Worm (Caenorhabditis elegans) whole organism, L1 larva: Measurements from ENCODE around the gene mec-7.
A peak's percentile ranks its signal among the peaks of the same experiment; 100 is the strongest.

Source experiments
- Y116A8C.19 ChIP-seq: sonication (generic microtip); optimal IDR thresholded peaks from 2 replicates; lab custom pipeline; 2016; ENCODE audit warnings: missing compliant biosample characterization, missing genetic modification characterization, borderline replicate concordance
- aly-2 ChIP-seq: fragments of 150-350 bp; optimal IDR thresholded peaks from 2 replicates; lab custom pipeline; 2014; ENCODE audit warnings: missing biosample characterization, missing genetic modification characterization
- ama-1 ChIP-seq: fragments of 150-350 bp; optimal IDR thresholded peaks from 2 replicates; lab custom pipeline; 2014
- blmp-1 ChIP-seq: fragments of 150-350 bp; optimal IDR thresholded peaks from 2 replicates; lab custom pipeline; 2014; ENCODE audit warnings: missing biosample characterization, missing genetic modification characterization
- ceh-88 ChIP-seq: fragments of 200-800 bp; sonication (Bioruptor generic); IDR thresholded peaks from 2 replicates; pipeline ENCODE4 v1.3.6; 2022; ENCODE audit warnings: missing genetic modification characterization, missing compliant biosample characterization
- dpl-1 ChIP-seq, 3 experiments: fragments of 150-350 bp in 2 of 3; sonication (generic microtip) in 1 of 3; optimal IDR thresholded peaks; 2 replicates each; lab custom pipeline; 2014 to 2017; ENCODE audit warnings: missing biosample characterization in 3 of 3, missing genetic modification characterization in 3 of 3, missing genetic modification reagents in 3 of 3
- dsc-1 ChIP-seq: sonication (generic microtip); optimal IDR thresholded peaks from 2 replicates; lab custom pipeline; 2016; ENCODE audit warnings: mild to moderate bottlenecking, missing genetic modification characterization, missing compliant biosample characterization
- efl-3 ChIP-seq: fragments of 200-800 bp; sonication (Bioruptor generic); optimal IDR thresholded peaks from 2 replicates; lab custom pipeline; 2018; ENCODE audit warnings: mild to moderate bottlenecking, missing genetic modification characterization, missing compliant biosample characterization
- egl-27 ChIP-seq, 2 experiments: fragments of 150-350 bp in 1 of 2; sonication (generic microtip); optimal IDR thresholded peaks; 3 replicates each; lab custom pipeline; 2017 to 2018; ENCODE audit warnings: missing biosample characterization in 2 of 2, missing genetic modification characterization in 2 of 2, missing genetic modification reagents in 2 of 2
- elt-3 ChIP-seq, 6 experiments: fragments of 150-350 bp in 1 of 6; sonication (generic microtip); optimal IDR thresholded peaks; 2 replicates each; lab custom pipeline; 2017 to 2018; ENCODE audit warnings: missing biosample characterization in 6 of 6, missing genetic modification characterization in 6 of 6, inconsistent platforms in 1 of 6
- fkh-10 ChIP-seq: sonication (generic microtip); optimal IDR thresholded peaks from 2 replicates; lab custom pipeline; 2017; ENCODE audit warnings: missing biosample characterization, missing genetic modification reagents, missing genetic modification characterization
- fkh-4 ChIP-seq: sonication (generic microtip); optimal IDR thresholded peaks from 2 replicates; lab custom pipeline; 2016; ENCODE audit warnings: missing compliant biosample characterization, missing genetic modification characterization, borderline replicate concordance
- fkh-8 ChIP-seq: sonication (generic microtip); optimal IDR thresholded peaks from 2 replicates; lab custom pipeline; 2016; ENCODE audit warnings: mild to moderate bottlenecking, missing genetic modification characterization, missing compliant biosample characterization
- fos-1 ChIP-seq: fragments of 150-350 bp; optimal IDR thresholded peaks from 2 replicates; lab custom pipeline; 2014; ENCODE audit warnings: missing biosample characterization, missing genetic modification characterization
- hlh-17 ChIP-seq: fragments of 200-800 bp; sonication (Bioruptor generic); optimal IDR thresholded peaks from 2 replicates; lab custom pipeline; 2018; ENCODE audit warnings: missing genetic modification characterization, mild to moderate bottlenecking, missing compliant biosample characterization, moderate library complexity, borderline replicate concordance
- hpl-2 ChIP-seq: fragments of 150-350 bp; optimal IDR thresholded peaks from 2 replicates; lab custom pipeline; 2014; ENCODE audit warnings: missing biosample characterization, missing genetic modification reagents, missing genetic modification characterization
- irx-1 ChIP-seq: sonication (generic microtip); optimal IDR thresholded peaks from 2 replicates; lab custom pipeline; 2016; ENCODE audit warnings: missing genetic modification characterization, missing compliant biosample characterization
- isw-1 ChIP-seq: fragments of 200-800 bp; sonication (Bioruptor generic); IDR thresholded peaks from 2 replicates; pipeline ENCODE4 v1.3.6; 2022; ENCODE audit warnings: missing genetic modification characterization, missing compliant biosample characterization
- lin-13 ChIP-seq: fragments of 150-350 bp; optimal IDR thresholded peaks from 2 replicates; lab custom pipeline; 2014; ENCODE audit warnings: missing biosample characterization, missing genetic modification reagents, missing genetic modification characterization
- lin-14 ChIP-seq: fragments of 200-800 bp; sonication (Bioruptor generic); optimal IDR thresholded peaks from 2 replicates; lab custom pipeline; 2018; ENCODE audit warnings: mild to moderate bottlenecking, missing genetic modification characterization, moderate library complexity, missing compliant biosample characterization
- lin-15B ChIP-seq: fragments of 150-350 bp; sonication (generic microtip); optimal IDR thresholded peaks from 3 replicates; lab custom pipeline; 2014; ENCODE audit warnings: missing biosample characterization, missing genetic modification characterization
- lin-35 ChIP-seq, 2 experiments: fragments of 150-350 bp; optimal IDR thresholded peaks; 2 replicates each; lab custom pipeline; 2014; ENCODE audit warnings: missing biosample characterization in 2 of 2, missing genetic modification characterization in 2 of 2, missing genetic modification reagents in 2 of 2
- lin-39 ChIP-seq: fragments of 150-350 bp; optimal IDR thresholded peaks from 2 replicates; lab custom pipeline; 2014; ENCODE audit warnings: missing biosample characterization, missing genetic modification reagents, missing genetic modification characterization
- lsy-2 ChIP-seq, 2 experiments: fragments of 150-350 bp; optimal IDR thresholded peaks; 2 replicates each; lab custom pipeline; 2014; ENCODE audit warnings: missing biosample characterization in 2 of 2, missing genetic modification characterization in 2 of 2
- mdl-1 ChIP-seq, 2 experiments: fragments of 150-350 bp; optimal IDR thresholded peaks; 2 replicates each; lab custom pipeline; 2014 to 2017; ENCODE audit warnings: missing biosample characterization in 2 of 2, missing genetic modification characterization in 2 of 2, inconsistent platforms in 1 of 2
- mep-1 ChIP-seq: fragments of 150-350 bp; optimal IDR thresholded peaks from 2 replicates; lab custom pipeline; 2014; ENCODE audit warnings: missing biosample characterization, missing genetic modification characterization
- nhr-12 ChIP-seq: sonication (generic microtip); optimal IDR thresholded peaks from 2 replicates; lab custom pipeline; 2017; ENCODE audit warnings: missing biosample characterization, missing genetic modification characterization
- nhr-28 ChIP-seq: fragments of 150-350 bp; optimal IDR thresholded peaks from 2 replicates; lab custom pipeline; 2014; ENCODE audit warnings: missing biosample characterization, missing genetic modification characterization
- nhr-47 ChIP-seq: sonication (generic microtip); optimal IDR thresholded peaks from 2 replicates; lab custom pipeline; 2016; ENCODE audit warnings: mild to moderate bottlenecking, missing genetic modification characterization, moderate library complexity, missing compliant biosample characterization
- nhr-76 ChIP-seq: sonication (generic microtip); optimal IDR thresholded peaks from 2 replicates; lab custom pipeline; 2017; ENCODE audit warnings: missing biosample characterization, missing genetic modification characterization
- nhr-77 ChIP-seq: fragments of 150-350 bp; optimal IDR thresholded peaks from 2 replicates; lab custom pipeline; 2014; ENCODE audit warnings: missing biosample characterization, missing genetic modification characterization
- nhr-85 ChIP-seq: sonication (generic microtip); peaks from one replicate; lab custom pipeline; 2016; ENCODE audit warnings: missing genetic modification characterization, inconsistent platforms, missing compliant biosample characterization
- pag-3 ChIP-seq: sonication (generic microtip); optimal IDR thresholded peaks from 2 replicates; lab custom pipeline; 2017; ENCODE audit warnings: missing genetic modification characterization, mild to moderate bottlenecking, missing compliant biosample characterization, antibody characterized with exemption, borderline replicate concordance; ENCODE audit not compliant: insufficient read depth
- pax-3 ChIP-seq: fragments of 200-800 bp; sonication (Bioruptor generic); optimal IDR thresholded peaks from 2 replicates; lab custom pipeline; 2018; ENCODE audit warnings: mild to moderate bottlenecking, missing genetic modification characterization, moderate library complexity, missing compliant biosample characterization
- rnt-1 ChIP-seq: sonication (generic microtip); optimal IDR thresholded peaks from 2 replicates; lab custom pipeline; 2016; ENCODE audit warnings: mild to moderate bottlenecking, missing genetic modification characterization, moderate library complexity, missing compliant biosample characterization
- skn-1 ChIP-seq: fragments of 150-350 bp; optimal IDR thresholded peaks from 2 replicates; lab custom pipeline; 2014; ENCODE audit warnings: missing biosample characterization, missing genetic modification characterization
- snpc-4 ChIP-seq: fragments of 150-350 bp; optimal IDR thresholded peaks from 2 replicates; lab custom pipeline; 2014; ENCODE audit warnings: missing biosample characterization, missing genetic modification characterization
- sptf-1 ChIP-seq: fragments of 150-350 bp; optimal IDR thresholded peaks from 2 replicates; lab custom pipeline; 2014; ENCODE audit warnings: missing biosample characterization, missing genetic modification characterization
- sup-37 ChIP-seq: fragments of 200-800 bp; sonication (Bioruptor generic); optimal IDR thresholded peaks from 2 replicates; lab custom pipeline; 2018; ENCODE audit warnings: mild to moderate bottlenecking, missing genetic modification characterization, missing compliant biosample characterization
- swsn-7 ChIP-seq: sonication (generic microtip); optimal IDR thresholded peaks from 2 replicates; lab custom pipeline; 2016; ENCODE audit warnings: missing genetic modification characterization, missing compliant biosample characterization
- tbx-2 ChIP-seq: sonication (generic microtip); optimal IDR thresholded peaks from 2 replicates; lab custom pipeline; 2016; ENCODE audit warnings: missing genetic modification characterization, missing compliant biosample characterization
- unc-130 ChIP-seq: fragments of 150-350 bp; optimal IDR thresholded peaks from 2 replicates; lab custom pipeline; 2017; ENCODE audit warnings: missing biosample characterization, missing genetic modification characterization, inconsistent platforms
- unc-86 ChIP-seq: sonication (generic microtip); optimal IDR thresholded peaks from 2 replicates; lab custom pipeline; 2016; ENCODE audit warnings: missing genetic modification characterization, missing compliant biosample characterization
- zip-4 ChIP-seq: fragments of 200-800 bp; sonication (Bioruptor generic); optimal IDR thresholded peaks from 2 replicates; lab custom pipeline; 2018; ENCODE audit warnings: mild to moderate bottlenecking, missing genetic modification characterization, moderate library complexity, missing compliant biosample characterization
- ztf-11 ChIP-seq, 2 experiments: sonication (generic microtip); optimal IDR thresholded peaks; 2 replicates each; lab custom pipeline; 2016 to 2017; ENCODE audit warnings: missing genetic modification characterization in 2 of 2, missing biosample characterization in 1 of 2, missing compliant biosample characterization in 1 of 2

mec-7 gene

ce11 chrX:7823108-7823704, 46.7 kb upstream of the mec-7 start, which contains the start of gene eef-1A.2 (continued):
- peak; percentile 98 for TF ChIP-seq nhr-85 (tag; lab: Kevin White, UChicago)
- TF ChIP-seq rnt-1, result peak; percentile 97
- TF ChIP-seq pag-3 (tag; lab: Kevin White, UChicago), result no peak
- peak; percentile 91 for TF ChIP-seq unc-86
- TF ChIP-seq irx-1 (tag; lab: Kevin White, UChicago), result peak; percentile 86
- no peak for TF ChIP-seq sptf-1
- peak; percentile 78 to 95 for TF ChIP-seq egl-27 (tag; optimal IDR thresholded peaks at IDR 0.05; lab: Kevin White, UChicago)
- peak; percentile 95 for TF ChIP-seq isw-1
- peak; percentile 67 for TF ChIP-seq nhr-28 (tag; lab: Kevin White, UChicago)
- TF ChIP-seq fkh-4 (tag; lab: Kevin White, UChicago), result peak; percentile 29
- peak; percentile 89 to 96 for TF ChIP-seq lsy-2 (tag; optimal IDR thresholded peaks at IDR 0.05; lab: Kevin White, UChicago)
- TF ChIP-seq zip-4 (GFP tag; lab: Kevin White, UChicago), result peak; percentile 99
- peak; percentile 99 for TF ChIP-seq fkh-8 (tag; lab: Kevin White, UChicago)
- TF ChIP-seq Y116A8C.19 (tag; lab: Kevin White, UChicago), result no peak
- peak; percentile 55 for TF ChIP-seq blmp-1
- no peak for TF ChIP-seq efl-3 (GFP tag; lab: Kevin White, UChicago)
- peak; percentile 83 for TF ChIP-seq unc-130 (tag; lab: Kevin White, UChicago)
- peak; percentile 96 for TF ChIP-seq fos-1 (tag; lab: Kevin White, UChicago)
- TF ChIP-seq dpl-1 (GFP tag; optimal IDR thresholded peaks at IDR 0.05; lab: Kevin White, UChicago), result peak; percentile 69 to 81 (median 71)
- TF ChIP-seq ceh-88 (GFP tag; lab: Robert Waterston, UW), result peak; percentile 77
- peak; percentile 39 for TF ChIP-seq lin-39 (tag; lab: Kevin White, UChicago)
- no peak for TF ChIP-seq hlh-17 (GFP tag; lab: Kevin White, UChicago)
- TF ChIP-seq aly-2, result peak; percentile 76
- TF ChIP-seq sup-37 (GFP tag; lab: Kevin White, UChicago), result peak; percentile 76
- TF ChIP-seq snpc-4 (tag; lab: Kevin White, UChicago), result peak; percentile 75
- peak in 1 of 2 experiments; percentile 80 for TF ChIP-seq ztf-11 (tag; optimal IDR thresholded peaks at IDR 0.05; lab: Kevin White, UChicago)
- peak; percentile 72 to 98 for TF ChIP-seq mdl-1 (tag; optimal IDR thresholded peaks at IDR 0.05; lab: Kevin White, UChicago)
- TF ChIP-seq fkh-10 (GFP tag; lab: Kevin White, UChicago), result peak; percentile 98
- TF ChIP-seq mep-1, result peak; percentile 96
- peak; percentile 95 for TF ChIP-seq tbx-2 (tag; lab: Kevin White, UChicago)
- peak; percentile 97 for TF ChIP-seq nhr-47
- TF ChIP-seq lin-13 (GFP tag; lab: Kevin White, UChicago), result peak; percentile 97

- TF ChIP-seq ama-1 (lab: Kevin White, UChicago) (no peak), lin-14 (GFP tag; lab: Kevin White, UChicago) (peak; percentile 9)
Observed at ce11 chrX:7817555-7817954, 41.1 kb upstream of the mec-7 start.

- TF ChIP-seq pax-3 (tag; lab: Kevin White, UChicago) (no peak), nhr-12 (tag; lab: Kevin White, UChicago) (no peak), unc-86 (no peak), lin-15B (tag; lab: Kevin White, UChicago) (no peak), elt-3 (tag; optimal IDR thresholded peaks at IDR 0.05; lab: Kevin White, UChicago) (no peak), nhr-77 (no peak), nhr-76 (tag; lab: Kevin White, UChicago) (no peak), lsy-2 (tag; optimal IDR thresholded peaks at IDR 0.05; lab: Kevin White, UChicago) (no peak), skn-1 (tag; lab: Kevin White, UChicago) (no peak), lin-35 (GFP tag; optimal IDR thresholded peaks at IDR 0.05; lab: Kevin White, UChicago) (no peak), dsc-1 (no peak), nhr-47 (no peak), swsn-7 (tag; lab: Kevin White, UChicago) (no peak), hpl-2 (GFP tag; lab: Kevin White, UChicago) (no peak)
Observed at ce11 chrX:7816434-7816974, 40.0 kb upstream of the mec-7 start, which contains the start of the genes sek-1 and R03G5.6. Gene sek-1 (plus strand): TSS chrX:7816734. Gene R03G5.6 (minus strand): TSS chrX:7816924.
